Fruit fly (Drosophila melanogaster): ENCODE measurements around the gene CG17721.

CG17721 gene

dm6 chr3R:11243951-11244660, 9.2 kb downstream of the CG17721 start, which contains the start of the genes CG17734 and CG5214 (continued):
- TF ChIP-seq CG1603 (tag; optimal IDR thresholded peaks at IDR 0.05) (peak; percentile 36), crol (GFP tag; IDR thresholded peaks at IDR 0.05) (0 out of 2 replicates have a peak, but pooled peaks have one; percentile 46), insv (GFP tag; optimal IDR thresholded peaks at IDR 0.05) (no peak), Scr (GFP tag; IDR thresholded peaks at IDR 0.05; ENCODE audit: partially characterized antibody) (peak; percentile 82), Sry-δ (GFP tag; optimal IDR thresholded peaks at IDR 0.05) (peak; percentile 73), CG10959 (GFP tag; IDR thresholded peaks at IDR 0.05) (no peak), Sin3A (optimal IDR thresholded peaks at IDR 0.05) (peak; percentile 85), ftz-f1 (GFP tag; optimal IDR thresholded peaks at IDR 0.05) (peak; percentile 98), ewg (GFP tag; optimal IDR thresholded peaks at IDR 0.05) (peak; percentile 21), CG4360 (GFP tag; IDR thresholded peaks at IDR 0.05) (no peak), wor (GFP tag; IDR thresholded peaks at IDR 0.05) (no peak), Myb (GFP tag; optimal IDR thresholded peaks at IDR 0.05) (peak; percentile 54), CG15514 (GFP tag; optimal IDR thresholded peaks at IDR 0.05) (peak; percentile 69), CG6683 (GFP tag; optimal IDR thresholded peaks at IDR 0.05) (no peak), dpn (GFP tag; optimal IDR thresholded peaks at IDR 0.05) (peak; percentile 0 to 54), hb (GFP tag; IDR thresholded peaks at IDR 0.05; ENCODE audit: partially characterized antibody) (peak; percentile 30; the same call in 1 of the 3 replicates), CG12155 (GFP tag; optimal IDR thresholded peaks at IDR 0.05) (no peak), Doc3 (GFP tag; IDR thresholded peaks at IDR 0.05; ENCODE audit: partially characterized antibody) (peak; percentile 80), CG4820 (GFP tag; optimal IDR thresholded peaks at IDR 0.05) (no peak), Deaf1 (tag; optimal IDR thresholded peaks at IDR 0.05) (peak; percentile 36), twi (tag; optimal IDR thresholded peaks at IDR 0.05) (no peak), CoRest (tag; optimal IDR thresholded peaks at IDR 0.05) (peak; percentile 55), yki (optimal IDR thresholded peaks at IDR 0.05) (no peak), BEAF-32 (GFP tag; optimal IDR thresholded peaks at IDR 0.05) (peak; percentile 88), amos (GFP tag; IDR thresholded peaks at IDR 0.05; ENCODE audit: partially characterized antibody) (peak; percentile 67; the same call in 1 of the 2 replicates), gro (GFP tag; optimal IDR thresholded peaks at IDR 0.05) (peak; percentile 71), CG9876 (GFP tag; optimal IDR thresholded peaks at IDR 0.05) (peak; percentile 10), psq (GFP tag; optimal IDR thresholded peaks at IDR 0.05) (no peak), gt (GFP tag; IDR thresholded peaks at IDR 0.05) (no peak), CG13123 (GFP tag; optimal IDR thresholded peaks at IDR 0.05) (peak; percentile 13), CG18262 (tag; optimal IDR thresholded peaks at IDR 0.05) (no peak), chinmo (GFP tag; IDR thresholded peaks at IDR 0.05; ENCODE audit: partially characterized antibody) (0 out of 4 replicates have a peak, but pooled peaks have one; percentile 27), lmd (GFP tag; IDR thresholded peaks at IDR 0.05) (no peak), corto (GFP tag; optimal IDR thresholded peaks at IDR 0.05) (no peak), Ssrp (tag; optimal IDR thresholded peaks at IDR 0.05) (no peak), onecut (GFP tag; IDR thresholded peaks at IDR 0.05) (0 out of 2 replicates have a peak, but pooled peaks have one; percentile 13), HmgD (GFP tag; optimal IDR thresholded peaks at IDR 0.05) (peak; percentile 53), dm (GFP tag; optimal IDR thresholded peaks at IDR 0.05) (peak; percentile 47), CG2712 (tag; optimal IDR thresholded peaks at IDR 0.05) (peak; percentile 26), mam (GFP tag; optimal IDR thresholded peaks at IDR 0.05) (peak; percentile 6), CG18619 (GFP tag; optimal IDR thresholded peaks at IDR 0.05) (no peak), Trl (optimal IDR thresholded peaks at IDR 0.05) (no peak), Trl (GFP tag; optimal IDR thresholded peaks at IDR 0.05) (peak; percentile 34), HmgZ (tag; optimal IDR thresholded peaks at IDR 0.05) (peak; percentile 44), eve (GFP tag; optimal IDR thresholded peaks at IDR 0.05) (no peak), Dp (GFP tag; optimal IDR thresholded peaks at IDR 0.05) (peak; percentile 38), gfzf (GFP tag; optimal IDR thresholded peaks at IDR 0.05) (peak; percentile 84), CG2116 (GFP tag; optimal IDR thresholded peaks at IDR 0.05) (peak; percentile 41), vnd (GFP tag; IDR thresholded peaks at IDR 0.05; ENCODE audit: partially characterized antibody) (peak; percentile 79; the same call in 2 of the 3 replicates), Nf-YC (tag; optimal IDR thresholded peaks at IDR 0.05) (peak; percentile 42)
